Worm (Caenorhabditis elegans) whole organism, L2 larva: ENCODE measurements around the gene idpa-2.

Source experiments
- ama-1 ChIP-seq: fragments of 150-350 bp; optimal IDR thresholded peaks from 2 replicates; lab custom pipeline; 2018; ENCODE audit warnings: inconsistent platforms
- blmp-1 ChIP-seq: sonication (generic microtip); optimal IDR thresholded peaks from 2 replicates; lab custom pipeline; 2017; ENCODE audit warnings: missing genetic modification characterization, mild to moderate bottlenecking, missing compliant biosample characterization, antibody characterized with exemption, moderate library complexity; ENCODE audit not compliant: insufficient read depth
- ceh-82 ChIP-seq: fragments of 150-350 bp; optimal IDR thresholded peaks from 2 replicates; lab custom pipeline; 2014; ENCODE audit warnings: missing biosample characterization, missing genetic modification characterization
- elt-3 ChIP-seq: sonication (generic microtip); optimal IDR thresholded peaks from 2 replicates; lab custom pipeline; 2017; ENCODE audit warnings: missing biosample characterization, missing genetic modification characterization
- lin-39 ChIP-seq: fragments of 150-350 bp; optimal IDR thresholded peaks from 2 replicates; lab custom pipeline; 2014; ENCODE audit warnings: missing biosample characterization, missing genetic modification reagents, missing genetic modification characterization
- nhr-11 ChIP-seq: fragments of 150-350 bp; optimal IDR thresholded peaks from 2 replicates; lab custom pipeline; 2014; ENCODE audit warnings: missing biosample characterization, missing genetic modification characterization
- nhr-237 ChIP-seq: fragments of 150-350 bp; optimal IDR thresholded peaks from 2 replicates; lab custom pipeline; 2014; ENCODE audit warnings: missing biosample characterization, missing genetic modification characterization
- unc-39 ChIP-seq: fragments of 150-350 bp; optimal IDR thresholded peaks from 2 replicates; lab custom pipeline; 2014; ENCODE audit warnings: missing biosample characterization, missing genetic modification characterization
- ztf-11 ChIP-seq: sonication (generic microtip); optimal IDR thresholded peaks from 2 replicates; lab custom pipeline; 2017; ENCODE audit warnings: missing biosample characterization, missing genetic modification characterization
- ztf-4 ChIP-seq: fragments of 150-350 bp; optimal IDR thresholded peaks from 2 replicates; lab custom pipeline; 2014; ENCODE audit warnings: missing biosample characterization, missing genetic modification characterization

ce11 chrII:8832941-8833340 lies 40.4 kb upstream of the idpa-2 start:
- TF ChIP-seq ztf-11 (tag; lab: Kevin White, UChicago), result no peak
- no peak for TF ChIP-seq nhr-237 (tag; lab: Kevin White, UChicago)
- no peak for TF ChIP-seq unc-39 (tag; lab: Kevin White, UChicago)
- TF ChIP-seq nhr-11 (tag; lab: Kevin White, UChicago), result no peak
- TF ChIP-seq blmp-1 (tag; lab: Kevin White, UChicago), result no peak
- TF ChIP-seq lin-39 (tag; lab: Kevin White, UChicago), result no peak
- no peak for TF ChIP-seq ceh-82 (tag; lab: Kevin White, UChicago)
- no peak for TF ChIP-seq ama-1 (lab: Kevin White, UChicago)
- no peak for TF ChIP-seq ztf-4
- no peak for TF ChIP-seq elt-3 (tag; lab: Kevin White, UChicago)
